Worm (Caenorhabditis elegans) whole organism, L4 larva: ENCODE measurements around the gene fbxb-48.
A peak's percentile ranks its signal among the peaks of the same experiment; 100 is the strongest.

Source experiments
- D1046.2 ChIP-seq: fragments of 200-800 bp; sonication (Bioruptor generic); IDR thresholded peaks from 2 replicates; pipeline ENCODE4 v1.3.6; 2022; ENCODE audit warnings: missing genetic modification characterization, missing compliant biosample characterization
- F49E8.2 ChIP-seq: sonication (generic microtip); optimal IDR thresholded peaks from 2 replicates; lab custom pipeline; 2016; ENCODE audit warnings: missing compliant biosample characterization, mild to moderate bottlenecking, missing genetic modification characterization, borderline replicate concordance
- T20F7.1 ChIP-seq: fragments of 200-800 bp; sonication (Bioruptor generic); optimal IDR thresholded peaks from 2 replicates; lab custom pipeline; 2018; ENCODE audit warnings: mild to moderate bottlenecking, missing genetic modification characterization, missing compliant biosample characterization
- T26A8.4 ChIP-seq: fragments of 200-800 bp; sonication (Bioruptor generic); IDR thresholded peaks from 2 replicates; pipeline ENCODE4 v1.3.6; 2022; ENCODE audit warnings: missing genetic modification characterization, missing compliant biosample characterization
- Y105C5A.15 ChIP-seq: fragments of 200-800 bp; sonication (Bioruptor generic); IDR thresholded peaks from 2 replicates; pipeline ENCODE4 v1.3.6; 2022; ENCODE audit warnings: missing genetic modification characterization, missing compliant biosample characterization
- Y5F2A.4 ChIP-seq: fragments of 200-800 bp; sonication (Bioruptor generic); optimal IDR thresholded peaks from 2 replicates; lab custom pipeline; 2018; ENCODE audit warnings: mild to moderate bottlenecking, missing genetic modification characterization, missing compliant biosample characterization
- aha-1 ChIP-seq: fragments of 150-350 bp; peaks from one replicate; lab custom pipeline; 2014; ENCODE audit warnings: missing biosample characterization, missing genetic modification characterization
- ama-1 ChIP-seq: fragments of 150-350 bp; optimal IDR thresholded peaks from 2 replicates; lab custom pipeline; 2014; ENCODE audit warnings: inconsistent platforms, mixed read lengths
- attf-4 ChIP-seq: sonication (generic microtip); optimal IDR thresholded peaks from 3 replicates; lab custom pipeline; 2017; ENCODE audit warnings: missing biosample characterization, missing genetic modification characterization
- ceh-20 ChIP-seq: fragments of 200-800 bp; sonication (Bioruptor generic); IDR thresholded peaks from 2 replicates; pipeline ENCODE4 v1.3.6; 2022; ENCODE audit warnings: missing genetic modification reagents, missing genetic modification characterization, missing compliant biosample characterization
- ces-1 ChIP-seq: fragments of 150-350 bp; sonication (generic microtip); optimal IDR thresholded peaks from 4 replicates; lab custom pipeline; 2014; ENCODE audit warnings: missing biosample characterization, missing genetic modification reagents, missing genetic modification characterization
- cey-2 ChIP-seq: sonication (generic microtip); optimal IDR thresholded peaks from 3 replicates; lab custom pipeline; 2017; ENCODE audit warnings: missing genetic modification characterization, mild to moderate bottlenecking, missing compliant biosample characterization, antibody characterized with exemption, borderline replicate concordance; ENCODE audit not compliant: insufficient read depth
- dmd-9 ChIP-seq: fragments of 200-800 bp; sonication (Bioruptor generic); IDR thresholded peaks from 2 replicates; pipeline ENCODE4 v1.3.6; 2022; ENCODE audit warnings: missing genetic modification reagents, missing genetic modification characterization, missing compliant biosample characterization
- duxl-1 ChIP-seq: sonication (generic microtip); optimal IDR thresholded peaks from 2 replicates; lab custom pipeline; 2016; ENCODE audit warnings: mild to moderate bottlenecking, missing genetic modification characterization, moderate library complexity, missing compliant biosample characterization; ENCODE audit not compliant: poor library complexity
- egl-27 ChIP-seq: sonication (generic microtip); optimal IDR thresholded peaks from 3 replicates; lab custom pipeline; 2017; ENCODE audit warnings: missing biosample characterization, missing genetic modification reagents, missing genetic modification characterization
- egl-43 ChIP-seq: fragments of 200-800 bp; sonication (Bioruptor generic); IDR thresholded peaks from 2 replicates; pipeline ENCODE4 v1.3.6; 2022; ENCODE audit warnings: missing genetic modification reagents, missing genetic modification characterization, missing compliant biosample characterization
- hlh-11 ChIP-seq: fragments of 200-800 bp; sonication (Bioruptor generic); optimal IDR thresholded peaks from 2 replicates; lab custom pipeline; 2018; ENCODE audit warnings: mild to moderate bottlenecking, missing genetic modification characterization, missing compliant biosample characterization
- jun-1 ChIP-seq: fragments of 150-350 bp; optimal IDR thresholded peaks from 2 replicates; lab custom pipeline; 2014; ENCODE audit warnings: missing biosample characterization, missing genetic modification reagents, missing genetic modification characterization
- lir-3 ChIP-seq: sonication (generic microtip); optimal IDR thresholded peaks from 2 replicates; lab custom pipeline; 2016; ENCODE audit warnings: mild to moderate bottlenecking, missing genetic modification characterization, missing compliant biosample characterization
- mdl-1 ChIP-seq, 2 experiments: fragments of 150-350 bp in 1 of 2; sonication (generic microtip) in 1 of 2; optimal IDR thresholded peaks; 2 replicates each; lab custom pipeline; 2014 to 2017; ENCODE audit warnings: missing biosample characterization in 2 of 2, missing genetic modification characterization in 2 of 2
- mes-2 ChIP-seq: sonication (generic microtip); optimal IDR thresholded peaks from 2 replicates; lab custom pipeline; 2016; ENCODE audit warnings: missing genotype, mild to moderate bottlenecking, missing genetic modification characterization, missing compliant biosample characterization; ENCODE audit not compliant: poor library complexity, severe bottlenecking
- nhr-28 ChIP-seq: fragments of 150-350 bp; optimal IDR thresholded peaks from 2 replicates; lab custom pipeline; 2014; ENCODE audit warnings: missing biosample characterization, missing genetic modification characterization
- nhr-48 ChIP-seq: sonication (generic microtip); optimal IDR thresholded peaks from 2 replicates; lab custom pipeline; 2016; ENCODE audit warnings: mild to moderate bottlenecking, missing genetic modification characterization, missing compliant biosample characterization
- php-3 ChIP-seq: fragments of 200-800 bp; sonication (Bioruptor generic); IDR thresholded peaks from 2 replicates; pipeline ENCODE4 v1.3.6; 2022; ENCODE audit warnings: missing genetic modification reagents, missing genetic modification characterization, missing compliant biosample characterization
- pqm-1 ChIP-seq: sonication (generic microtip); optimal IDR thresholded peaks from 2 replicates; lab custom pipeline; 2017; ENCODE audit warnings: missing biosample characterization, missing genetic modification characterization
- saeg-2 ChIP-seq: fragments of 200-800 bp; sonication (Bioruptor generic); IDR thresholded peaks from 2 replicates; pipeline ENCODE4 v1.3.6; 2022; ENCODE audit warnings: missing genetic modification reagents, missing genetic modification characterization, missing compliant biosample characterization
- set-16 ChIP-seq: fragments of 200-800 bp; sonication (Bioruptor generic); IDR thresholded peaks from 2 replicates; pipeline ENCODE4 v1.3.6; 2022; ENCODE audit warnings: missing genetic modification reagents, missing genetic modification characterization, missing compliant biosample characterization
- tra-1 ChIP-seq: fragments of 200-800 bp; sonication (Bioruptor generic); IDR thresholded peaks from 2 replicates; pipeline ENCODE4 v1.3.6; 2022; ENCODE audit warnings: missing genetic modification reagents, missing genetic modification characterization, missing compliant biosample characterization
- unc-62 ChIP-seq, 3 experiments: fragments of 150-350 bp in 1 of 3; sonication (generic microtip); optimal IDR thresholded peaks in 2 of 3; peaks in 1 of 3; 1 replicate in 1 of 3; 2 replicates in 2 of 3; lab custom pipeline; 2014 to 2017; ENCODE audit warnings: missing biosample characterization in 3 of 3, missing genetic modification characterization in 3 of 3, missing genetic modification reagents in 3 of 3, missing genotype in 1 of 3
- vab-7 ChIP-seq: fragments of 200-800 bp; sonication (Bioruptor generic); IDR thresholded peaks from 2 replicates; pipeline ENCODE4 v1.3.6; 2022; ENCODE audit warnings: missing genetic modification reagents, missing genetic modification characterization, missing compliant biosample characterization
- zag-1 ChIP-seq: fragments of 150-350 bp; optimal IDR thresholded peaks from 2 replicates; lab custom pipeline; 2014; ENCODE audit warnings: missing biosample characterization, missing genetic modification characterization
- zfp-3 ChIP-seq: fragments of 200-800 bp; sonication (Bioruptor generic); conservative IDR thresholded peaks from 2 replicates; pipeline ENCODE4 v1.3.6; 2022; ENCODE audit warnings: missing genetic modification reagents, missing genetic modification characterization, missing compliant biosample characterization

Gene fbxb-48

DNA sequence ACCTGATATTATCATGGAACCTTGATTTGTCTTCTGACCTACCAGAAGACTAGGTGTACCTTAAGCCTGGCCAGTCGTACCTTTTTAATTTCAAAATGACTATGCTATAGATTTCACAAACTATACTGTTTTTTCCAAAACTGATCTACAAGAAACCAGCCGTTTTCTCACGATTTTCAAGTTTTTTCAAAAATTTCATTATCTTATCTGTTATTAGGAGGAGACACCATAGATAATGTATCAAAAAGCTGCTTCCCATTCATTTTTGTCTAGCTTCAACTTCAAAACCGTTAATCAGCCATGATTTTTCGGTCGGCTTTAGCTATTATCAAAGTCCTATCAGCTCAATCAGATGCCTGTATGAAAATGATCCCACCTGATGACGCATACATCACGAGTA is 23.5 kb upstream of the fbxb-48 start, which contains the start of gene F36H5.12:
Gene F36H5.12 (plus strand): TSS at position 301 of the 400 bp plus-strand sequence.
- TF ChIP-seq tra-1 (GFP tag; lab: Robert Waterston, UW) (no peak), Y105C5A.15 (GFP tag; lab: Robert Waterston, UW) (no peak), zag-1 (tag; lab: Kevin White, UChicago) (no peak), php-3 (GFP tag; lab: Robert Waterston, UW) (no peak), T26A8.4 (GFP tag; lab: Robert Waterston, UW) (no peak), cey-2 (tag; lab: Kevin White, UChicago) (no peak), jun-1 (tag; lab: Kevin White, UChicago) (no peak), dmd-9 (GFP tag; lab: Robert Waterston, UW) (no peak), aha-1 (no peak), saeg-2 (GFP tag; lab: Robert Waterston, UW) (no peak), F49E8.2 (tag; lab: Kevin White, UChicago) (no peak), zfp-3 (GFP tag; lab: Robert Waterston, UW) (no peak), egl-27 (tag; lab: Kevin White, UChicago) (no peak), T20F7.1 (GFP tag; lab: Kevin White, UChicago) (no peak), vab-7 (GFP tag; lab: Robert Waterston, UW) (no peak), mdl-1 (tag; optimal IDR thresholded peaks at IDR 0.05; lab: Kevin White, UChicago) (no peak), pqm-1 (tag; lab: Kevin White, UChicago) (no peak), set-16 (GFP tag; lab: Robert Waterston, UW) (no peak)

DNA sequence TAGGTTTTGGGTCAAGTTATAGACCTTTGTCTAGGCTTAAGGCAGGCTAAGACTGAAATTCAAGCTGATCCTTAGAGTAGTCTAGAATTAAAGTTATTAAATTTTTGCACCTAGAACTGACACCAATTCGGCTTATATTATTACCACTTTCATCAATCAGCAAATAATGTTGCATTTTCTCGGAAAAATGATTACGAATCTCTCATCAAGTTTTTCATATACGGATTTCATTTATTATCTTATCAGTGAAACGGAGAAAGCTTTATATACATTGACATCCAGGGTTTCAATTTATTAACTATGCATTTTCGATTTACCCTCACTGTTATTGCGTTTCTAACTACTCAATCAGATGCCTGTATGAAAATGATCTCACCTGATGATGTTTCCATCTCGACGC is 22.2 kb upstream of the fbxb-48 start, which contains the start of gene K07G6.1:
Gene K07G6.1 (plus strand): TSS at position 301 of the 400 bp plus-strand sequence.
- TF ChIP-seq nhr-48 (no peak), attf-4 (tag; lab: Kevin White, UChicago) (no peak)

DNA sequence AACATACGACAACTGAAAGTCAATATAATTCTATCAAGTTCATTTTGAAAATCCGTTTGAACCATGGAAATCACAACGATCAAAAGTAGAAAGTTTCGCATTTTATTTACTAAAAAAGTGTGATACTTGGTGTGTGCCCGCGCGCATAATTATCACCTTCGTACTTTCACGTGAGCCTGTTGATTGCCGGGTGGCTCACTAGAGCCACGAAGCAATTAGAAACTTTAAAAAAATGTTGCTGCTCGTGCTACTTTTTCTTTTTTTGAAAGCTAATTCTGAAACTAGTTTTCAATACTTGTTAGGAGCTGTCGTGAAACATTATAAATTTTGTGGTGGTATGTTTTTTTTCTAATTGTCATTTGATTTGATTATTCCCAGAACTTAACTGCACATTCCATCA is 19.8 kb upstream of the fbxb-48 start, which contains the start of the genes irld-9 and irld-33:
Gene irld-9 (minus strand): TSS at position 101 of the 400 bp plus-strand sequence.
Gene irld-33 (plus strand): TSS at position 209 of the 400 bp plus-strand sequence.
- TF ChIP-seq aha-1 (peak; percentile 68), nhr-48 (no peak)

DNA sequence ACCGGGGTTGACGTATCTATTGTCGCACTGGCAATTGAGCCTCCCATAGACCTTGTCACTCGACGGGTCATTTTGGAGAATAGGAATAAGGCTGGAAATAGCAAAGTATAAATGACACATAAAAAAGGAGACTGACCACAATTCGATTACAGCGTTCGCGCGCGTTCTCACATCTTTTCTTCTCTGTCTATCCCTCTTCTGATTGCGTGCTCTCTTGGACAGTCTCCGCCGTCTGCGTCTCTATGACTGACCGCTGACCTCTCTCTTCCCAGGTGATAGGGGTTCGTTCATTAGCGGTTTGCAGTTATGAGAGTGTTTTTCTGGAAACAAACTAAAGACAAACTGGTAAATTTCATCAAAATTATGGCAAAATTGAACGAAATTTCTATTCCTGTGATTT is 17.3 kb upstream of the fbxb-48 start, which contains the start of gene ceh-83:
Gene ceh-83 (minus strand): TSS at position 181 of the 400 bp plus-strand sequence.
- TF ChIP-seq ces-1 (GFP tag; lab: Kevin White, UChicago) (no peak), unc-62 (GFP tag; optimal IDR thresholded peaks at IDR 0.05 in 1 of 2; lab: Kevin White, UChicago) (peak in 1 of 2 experiments; percentile 34), unc-62 (tag; optimal IDR thresholded peaks at IDR 0.05; lab: Kevin White, UChicago) (no peak), attf-4 (tag; lab: Kevin White, UChicago) (no peak), hlh-11 (tag; lab: Kevin White, UChicago) (peak; percentile 50), Y5F2A.4 (GFP tag; lab: Kevin White, UChicago) (no peak), set-16 (GFP tag; lab: Robert Waterston, UW) (no peak), mes-2 (tag; lab: Kevin White, UChicago) (no peak), mdl-1 (tag; optimal IDR thresholded peaks at IDR 0.05; lab: Kevin White, UChicago) (no peak), D1046.2 (no peak), egl-43 (no peak), ama-1 (no peak), nhr-28 (tag; lab: Kevin White, UChicago) (peak; percentile 13), duxl-1 (tag; lab: Kevin White, UChicago) (peak; percentile 98), tra-1 (GFP tag; lab: Robert Waterston, UW) (no peak), ceh-20 (GFP tag; lab: Robert Waterston, UW) (no peak)
- TF ChIP-seq, all 104 proteins: peak for 4

DNA sequence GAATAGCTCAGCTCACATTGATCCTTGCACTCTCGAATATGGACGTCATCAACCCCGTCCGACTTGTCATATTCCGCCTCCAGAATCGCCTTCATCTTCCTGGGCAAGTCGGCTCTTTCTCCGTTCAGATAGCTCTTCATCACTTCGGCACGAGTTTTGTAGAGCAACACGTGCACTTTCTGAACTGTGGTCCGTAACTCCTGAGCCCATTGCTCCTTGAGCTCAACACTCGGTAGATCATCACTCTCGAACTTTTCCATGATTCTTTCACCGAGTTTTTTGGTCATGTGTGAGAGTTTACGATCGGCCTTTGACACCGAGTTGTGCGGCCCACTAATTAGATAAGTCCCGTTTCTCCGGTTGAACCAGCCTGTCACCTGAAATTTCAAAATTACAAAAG is 16.1 kb upstream of the fbxb-48 start:
- no peak for TF ChIP-seq lir-3
- peak in 1 of 2 experiments; percentile 96 for TF ChIP-seq unc-62 (GFP tag; optimal IDR thresholded peaks at IDR 0.05 in 1 of 2; lab: Kevin White, UChicago)
- no peak for TF ChIP-seq unc-62 (tag; optimal IDR thresholded peaks at IDR 0.05; lab: Kevin White, UChicago)
